Fruit fly (Drosophila melanogaster) whole organism, embryonic: ENCODE results near the gene CG11458.
A peak's percentile ranks its signal among the peaks of the same experiment; 100 is the strongest.

Experiments
- Atf3 ChIP-seq: fragments of 200-800 bp; sonication (Bioruptor generic); optimal IDR thresholded peaks from 3 replicates; lab custom pipeline; 2016; ENCODE audit warnings: missing biosample characterization, missing genetic modification characterization
- BtbVII ChIP-seq: fragments of 200-800 bp; sonication (Bioruptor generic); optimal IDR thresholded peaks from 3 replicates; lab custom pipeline; 2017; ENCODE audit warnings: missing biosample characterization, mild to moderate bottlenecking, missing genetic modification characterization
- CG10267 ChIP-seq: fragments of 200-800 bp; sonication (Bioruptor generic); optimal IDR thresholded peaks from 2 replicates; lab custom pipeline; 2018; ENCODE audit warnings: missing biosample characterization, mild to moderate bottlenecking, missing genetic modification characterization, moderate library complexity
- CG10366 ChIP-seq: fragments of 200-800 bp; sonication (Bioruptor generic); IDR thresholded peaks from 2 replicates; pipeline ENCODE4 v1.3.6; 2022; ENCODE audit warnings: missing biosample characterization, missing genetic modification characterization
- CG10462 ChIP-seq: fragments of 200-800 bp; sonication (Bioruptor generic); optimal IDR thresholded peaks from 2 replicates; lab custom pipeline; 2016; ENCODE audit warnings: missing biosample characterization, missing genetic modification characterization
- CG11504 ChIP-seq: fragments of 200-800 bp; sonication (Bioruptor generic); optimal IDR thresholded peaks from 3 replicates; lab custom pipeline; 2019; ENCODE audit warnings: missing biosample characterization, mild to moderate bottlenecking, missing genetic modification characterization, moderate library complexity
- CG12155 ChIP-seq: fragments of 200-800 bp; sonication (Bioruptor generic); optimal IDR thresholded peaks from 3 replicates; lab custom pipeline; 2016; ENCODE audit warnings: missing biosample characterization, missing genetic modification characterization
- CG13775 ChIP-seq: fragments of 200-800 bp; sonication (Bioruptor generic); optimal IDR thresholded peaks from 3 replicates; lab custom pipeline; 2017; ENCODE audit warnings: missing biosample characterization, mild to moderate bottlenecking, missing genetic modification characterization
- CG15011 ChIP-seq: fragments of 200-800 bp; sonication (Bioruptor generic); optimal IDR thresholded peaks from 3 replicates; lab custom pipeline; 2018; ENCODE audit warnings: missing biosample characterization, mild to moderate bottlenecking, missing genetic modification characterization
- CG1832 ChIP-seq: fragments of 200-800 bp; sonication (Bioruptor generic); optimal IDR thresholded peaks from 2 replicates; lab custom pipeline; 2017; ENCODE audit warnings: missing biosample characterization, mild to moderate bottlenecking, missing genetic modification characterization, inconsistent platforms
- CG2120 ChIP-seq: fragments of 200-800 bp; sonication (Bioruptor generic); optimal IDR thresholded peaks from 3 replicates; lab custom pipeline; 2016; ENCODE audit warnings: missing biosample characterization, missing genetic modification characterization
- CG3407 ChIP-seq: fragments of 200-800 bp; sonication (Bioruptor generic); optimal IDR thresholded peaks from 2 replicates; lab custom pipeline; 2018; ENCODE audit warnings: missing biosample characterization, mild to moderate bottlenecking, missing genetic modification characterization
- CG34224 ChIP-seq: fragments of 200-800 bp; sonication (Bioruptor generic); IDR thresholded peaks from 3 replicates; pipeline ENCODE4 v1.3.6; 2022; ENCODE audit warnings: missing biosample characterization, missing genetic modification characterization; ENCODE audit not compliant: partially characterized antibody
- CG3726 ChIP-seq: fragments of 200-800 bp; sonication (Bioruptor generic); IDR thresholded peaks from 3 replicates; pipeline ENCODE4, ENCODE4 v1.3.6; 2022; ENCODE audit warnings: missing biosample characterization, missing genetic modification characterization
- CG43689 ChIP-seq: fragments of 200-800 bp; sonication (Bioruptor generic); IDR thresholded peaks from 2 replicates; pipeline ENCODE4 v1.3.6; 2022; ENCODE audit warnings: missing biosample characterization, missing genetic modification characterization
- CG4424 ChIP-seq: fragments of 200-800 bp; sonication (Bioruptor generic); optimal IDR thresholded peaks from 3 replicates; lab custom pipeline; 2016; ENCODE audit warnings: missing biosample characterization, missing genetic modification characterization
- CG4707 ChIP-seq: fragments of 200-800 bp; sonication (Bioruptor generic); optimal IDR thresholded peaks from 2 replicates; lab custom pipeline; 2018; ENCODE audit warnings: missing biosample characterization, mild to moderate bottlenecking, missing genetic modification characterization, moderate library complexity
- CG8290 ChIP-seq, 3 experiments: fragments of 200-800 bp; sonication (Bioruptor generic); optimal IDR thresholded peaks; 2 replicates each; lab custom pipeline; 2016 to 2019; ENCODE audit warnings: missing biosample characterization in 3 of 3, missing genetic modification characterization in 3 of 3, mild to moderate bottlenecking in 2 of 3, moderate library complexity in 1 of 3
- CTCF ChIP-seq: fragments of 200-800 bp; sonication (Bioruptor generic); optimal IDR thresholded peaks from 2 replicates; lab custom pipeline; 2017; ENCODE audit warnings: missing biosample characterization, mild to moderate bottlenecking, missing genetic modification characterization, moderate library complexity
- Hey ChIP-seq: fragments of 200-800 bp; sonication (Bioruptor generic); optimal IDR thresholded peaks from 3 replicates; lab custom pipeline; 2018; ENCODE audit warnings: missing biosample characterization, mild to moderate bottlenecking, missing genetic modification characterization
- Hr39 ChIP-seq: fragments of >200 bp; optimal IDR thresholded peaks from 2 replicates; lab custom pipeline; 2017
- Hr51 ChIP-seq, 2 experiments: fragments of 200-800 bp; sonication (Bioruptor generic); optimal IDR thresholded peaks; 2 replicates in 1 of 2; 3 replicates in 1 of 2; lab custom pipeline; 2016 to 2018; ENCODE audit warnings: missing biosample characterization in 2 of 2, missing genetic modification characterization in 2 of 2, mild to moderate bottlenecking in 1 of 2, moderate library complexity in 1 of 2
- Hsf ChIP-seq: fragments of 200-800 bp; sonication (Bioruptor generic); optimal IDR thresholded peaks from 3 replicates; lab custom pipeline; 2016; ENCODE audit warnings: missing biosample characterization, missing genetic modification characterization
- Lhr ChIP-seq: fragments of 200-800 bp; sonication (Bioruptor generic); optimal IDR thresholded peaks from 3 replicates; lab custom pipeline; 2017; ENCODE audit warnings: mild to moderate bottlenecking, missing biosample characterization, missing genetic modification reagents, missing genetic modification characterization
- Mrtf ChIP-seq: fragments of 200-800 bp; sonication (Bioruptor generic); IDR thresholded peaks from 3 replicates; pipeline ENCODE4 v1.3.6; 2022; ENCODE audit warnings: missing biosample characterization, missing genetic modification characterization
- NFAT ChIP-seq: fragments of 200-800 bp; sonication (Bioruptor generic); IDR thresholded peaks from 2 replicates; pipeline ENCODE4 v1.3.6; 2022; ENCODE audit warnings: missing biosample characterization, missing genetic modification characterization
- Scr ChIP-seq: fragments of 200-800 bp; sonication (Bioruptor generic); IDR thresholded peaks from 2 replicates; pipeline ENCODE4 v1.3.6; 2022; ENCODE audit warnings: missing biosample characterization, missing genetic modification characterization; ENCODE audit not compliant: partially characterized antibody
- aop ChIP-seq: fragments of 200-800 bp; sonication (Bioruptor generic); IDR thresholded peaks from 2 replicates; pipeline ENCODE4 v1.3.6; 2022; ENCODE audit warnings: missing biosample characterization, missing genetic modification characterization
- chn ChIP-seq: fragments of 200-800 bp; sonication (Bioruptor generic); optimal IDR thresholded peaks from 2 replicates; lab custom pipeline; 2016; ENCODE audit warnings: missing biosample characterization, missing genetic modification characterization
- crol ChIP-seq: fragments of 200-800 bp; sonication (Bioruptor generic); IDR thresholded peaks from 2 replicates; pipeline ENCODE4 v1.3.6; 2022; ENCODE audit warnings: missing biosample characterization, missing genetic modification characterization
- eve ChIP-seq, 2 experiments: fragments of >200 bp; optimal IDR thresholded peaks; 2 replicates each; lab custom pipeline; 2017; ENCODE audit warnings: missing biosample characterization in 2 of 2, missing genetic modification characterization in 2 of 2
- eyg ChIP-seq: fragments of 200-800 bp; sonication (Bioruptor generic); optimal IDR thresholded peaks from 3 replicates; lab custom pipeline; 2016; ENCODE audit warnings: missing biosample characterization, missing genetic modification characterization
- gcm ChIP-seq: fragments of 200-800 bp; sonication (Bioruptor generic); optimal IDR thresholded peaks from 2 replicates; lab custom pipeline; 2019; ENCODE audit warnings: missing biosample characterization, mild to moderate bottlenecking, missing genetic modification characterization, moderate library complexity
- gcm2 ChIP-seq: fragments of 200-800 bp; sonication (Bioruptor generic); optimal IDR thresholded peaks from 2 replicates; lab custom pipeline; 2016; ENCODE audit warnings: missing biosample characterization, missing genetic modification characterization
- gsb ChIP-seq: fragments of 200-800 bp; sonication (Bioruptor generic); IDR thresholded peaks from 2 replicates; pipeline ENCODE4 v1.3.6; 2022; ENCODE audit warnings: missing biosample characterization, missing genetic modification characterization
- kay ChIP-seq: fragments of 200-800 bp; sonication (Bioruptor generic); optimal IDR thresholded peaks from 2 replicates; lab custom pipeline; 2016; ENCODE audit warnings: missing biosample characterization, missing genetic modification characterization
- ken ChIP-seq: fragments of 200-800 bp; sonication (Bioruptor generic); IDR thresholded peaks from 3 replicates; pipeline ENCODE4 v1.3.6; 2022; ENCODE audit warnings: missing biosample characterization, missing genetic modification characterization
- klu ChIP-seq: fragments of 200-800 bp; sonication (Bioruptor generic); IDR thresholded peaks from 2 replicates; pipeline ENCODE4 v1.3.6; 2022; ENCODE audit warnings: missing biosample characterization, missing genetic modification characterization
- lmd ChIP-seq: fragments of 200-800 bp; sonication (Bioruptor generic); IDR thresholded peaks from 2 replicates; pipeline ENCODE4 v1.3.6; 2022; ENCODE audit warnings: missing biosample characterization, missing genetic modification characterization
- nerfin-2 ChIP-seq: fragments of 200-800 bp; sonication (Bioruptor generic); IDR thresholded peaks from 2 replicates; pipeline ENCODE4 v1.3.6; 2022; ENCODE audit warnings: missing biosample characterization, missing genetic modification characterization; ENCODE audit not compliant: partially characterized antibody
- onecut ChIP-seq: fragments of 200-800 bp; sonication (Bioruptor generic); IDR thresholded peaks from 2 replicates; pipeline ENCODE4 v1.3.6; 2022; ENCODE audit warnings: missing biosample characterization, missing genetic modification characterization
- p53 ChIP-seq: fragments of 200-800 bp; sonication (Bioruptor generic); optimal IDR thresholded peaks from 2 replicates; lab custom pipeline; 2016; ENCODE audit warnings: missing biosample characterization, missing genetic modification characterization
- phol ChIP-seq: fragments of 200-800 bp; sonication (Bioruptor generic); optimal IDR thresholded peaks from 3 replicates; lab custom pipeline; 2018; ENCODE audit warnings: missing biosample characterization, mild to moderate bottlenecking, missing genetic modification characterization, moderate library complexity
- repo ChIP-seq: fragments of 200-800 bp; sonication (Bioruptor generic); optimal IDR thresholded peaks from 2 replicates; lab custom pipeline; 2016; ENCODE audit warnings: missing biosample characterization, missing genetic modification characterization
- schlank ChIP-seq: fragments of 200-800 bp; sonication (Bioruptor generic); optimal IDR thresholded peaks from 2 replicates; lab custom pipeline; 2018; ENCODE audit warnings: missing biosample characterization, mild to moderate bottlenecking, missing genetic modification characterization
- scrt ChIP-seq: fragments of 200-800 bp; sonication (Bioruptor generic); optimal IDR thresholded peaks from 2 replicates; lab custom pipeline; 2018; ENCODE audit warnings: missing biosample characterization, mild to moderate bottlenecking, missing genetic modification characterization, moderate library complexity
- slp2 ChIP-seq: fragments of 200-800 bp; sonication (Bioruptor generic); optimal IDR thresholded peaks from 2 replicates; lab custom pipeline; 2016; ENCODE audit warnings: missing biosample characterization, missing genetic modification characterization
- ssp ChIP-seq: fragments of 200-800 bp; sonication (Bioruptor generic); IDR thresholded peaks from 2 replicates; pipeline ENCODE4 v1.3.6; 2022; ENCODE audit warnings: missing biosample characterization, missing genetic modification characterization
- tin ChIP-seq: fragments of 200-800 bp; sonication (Bioruptor generic); optimal IDR thresholded peaks from 3 replicates; lab custom pipeline; 2016; ENCODE audit warnings: missing biosample characterization, missing genetic modification characterization
- vfl ChIP-seq: fragments of 200-800 bp; sonication (Bioruptor generic); optimal IDR thresholded peaks from 2 replicates; lab custom pipeline; 2016; ENCODE audit warnings: missing biosample characterization, missing genetic modification characterization
- zen2 ChIP-seq: fragments of 200-800 bp; sonication (Bioruptor generic); IDR thresholded peaks from 3 replicates; pipeline ENCODE4 v1.3.6; 2022; ENCODE audit warnings: missing biosample characterization, missing genetic modification characterization; ENCODE audit not compliant: partially characterized antibody
- zf30C ChIP-seq: fragments of 200-800 bp; sonication (Bioruptor generic); optimal IDR thresholded peaks from 3 replicates; lab custom pipeline; 2018; ENCODE audit warnings: missing biosample characterization, mild to moderate bottlenecking, missing genetic modification characterization

CG11458 gene

DNA sequence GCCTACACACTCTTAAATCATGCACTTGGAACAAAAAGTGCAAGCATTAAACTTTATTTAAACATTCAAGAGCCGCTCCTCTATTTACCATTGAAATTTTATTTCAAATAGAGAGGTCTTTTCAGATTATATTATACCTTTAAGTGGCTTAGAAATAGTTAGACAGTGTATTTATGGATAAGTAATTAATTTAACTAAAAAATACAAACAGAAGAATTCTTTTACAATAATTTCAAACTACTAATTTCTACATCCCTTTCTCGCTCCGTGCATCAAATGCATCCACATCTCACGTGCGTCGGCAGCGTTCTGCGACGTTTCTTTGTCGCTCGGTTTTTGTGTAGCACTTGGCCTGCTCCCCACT is 44.5 kb downstream of the CG11458 start (continued):
- peak; percentile 22; the same call in 1 of the 2 replicates for TF ChIP-seq onecut (GFP tag; lab: Robert Waterston, UW)
- peak; percentile 50 for TF ChIP-seq CG13775
- no peak for TF ChIP-seq NFAT
- TF ChIP-seq crol, result no peak
- TF ChIP-seq p53, result no peak
- TF ChIP-seq CG43689, result no peak
- TF ChIP-seq aop (GFP tag; lab: Robert Waterston, UW), result no peak
- peak; percentile 56 for TF ChIP-seq gcm
- TF ChIP-seq CG4424 (GFP tag; lab: Kevin White, UChicago), result peak; percentile 69
- peak in 1 of 2 experiments; percentile 91 for TF ChIP-seq eve (GFP tag; optimal IDR thresholded peaks at IDR 0.05; lab: Kevin White, UChicago)
- peak; percentile 34 for TF ChIP-seq CG8290 (GFP tag; optimal IDR thresholded peaks at IDR 0.05; lab: Kevin White, UChicago)
- TF ChIP-seq CG8290 (tag; optimal IDR thresholded peaks at IDR 0.05; lab: Kevin White, UChicago), result no peak
- TF ChIP-seq schlank (tag; lab: Kevin White, UChicago), result no peak
- TF ChIP-seq kay, result peak; percentile 2
- TF ChIP-seq Hey, result no peak
- TF ChIP-seq Scr (GFP tag; lab: Robert Waterston, UW), result no peak
- peak; percentile 42; the same call in 1 of the 2 replicates for TF ChIP-seq lmd (GFP tag; lab: Robert Waterston, UW)
- no peak for TF ChIP-seq repo (GFP tag; lab: Kevin White, UChicago)
- TF ChIP-seq CG12155, result no peak
- TF ChIP-seq eyg (GFP tag; lab: Kevin White, UChicago), result no peak
- no peak for TF ChIP-seq CTCF (GFP tag; lab: Kevin White, UChicago)
- TF ChIP-seq CG10267 (tag; lab: Kevin White, UChicago), result peak; percentile 69
- peak; percentile 44 for TF ChIP-seq ssp
- TF ChIP-seq Mrtf (GFP tag; lab: Robert Waterston, UW), result no peak
- peak; percentile 60 for TF ChIP-seq Hsf
- TF ChIP-seq tin (GFP tag; lab: Kevin White, UChicago), result peak; percentile 61
- peak; percentile 74 for TF ChIP-seq zf30C (GFP tag; lab: Kevin White, UChicago)
- TF ChIP-seq Atf3 (GFP tag; lab: Kevin White, UChicago), result no peak
- peak in 1 of 2 experiments; percentile 68 for TF ChIP-seq Hr51 (GFP tag; optimal IDR thresholded peaks at IDR 0.05; lab: Kevin White, UChicago)
- no peak for TF ChIP-seq gsb (GFP tag; lab: Robert Waterston, UW)
- TF ChIP-seq CG2120 (GFP tag; lab: Kevin White, UChicago), result no peak
- peak; percentile 86 for TF ChIP-seq phol
- peak; percentile 77 for TF ChIP-seq CG3407 (GFP tag; lab: Kevin White, UChicago)
- no peak for TF ChIP-seq CG1832 (GFP tag; lab: Kevin White, UChicago)
- peak; percentile 52; the same call in 1 of the 3 replicates for TF ChIP-seq ken (GFP tag; lab: Robert Waterston, UW)
- no peak for TF ChIP-seq zen2 (GFP tag; lab: Robert Waterston, UW)
- TF ChIP-seq slp2 (GFP tag; lab: Kevin White, UChicago), result peak; percentile 61
- TF ChIP-seq klu (GFP tag; lab: Robert Waterston, UW), result no peak
- TF ChIP-seq nerfin-2, result no peak
- peak; percentile 81 for TF ChIP-seq CG11504
- TF ChIP-seq CG10366, result peak; percentile 22; the same call in 1 of the 2 replicates
- TF ChIP-seq CG15011, result peak; percentile 30
- TF ChIP-seq scrt, result peak; percentile 0
- peak; percentile 28 for TF ChIP-seq CG10462 (GFP tag; lab: Kevin White, UChicago)
- TF ChIP-seq Lhr (GFP tag; lab: Kevin White, UChicago), result peak; percentile 28
- TF ChIP-seq Hr39 (lab: Kevin White, UChicago), result no peak
- no peak for TF ChIP-seq CG34224 (GFP tag; lab: Robert Waterston, UW)
- TF ChIP-seq vfl, result no peak
- TF ChIP-seq CG3726 (GFP tag; lab: Robert Waterston, UW), result no peak
- TF ChIP-seq gcm2, result no peak
- peak; percentile 0 for TF ChIP-seq CG4707 (GFP tag; lab: Kevin White, UChicago)
- TF ChIP-seq BtbVII, result no peak
- TF ChIP-seq chn (GFP tag; lab: Kevin White, UChicago), result peak; percentile 2
